Fruit fly (Drosophila melanogaster) whole organism, embryonic: ENCODE data around the gene CG6527.
A peak's percentile ranks its signal among the peaks of the same experiment; 100 is the strongest.

ENCODE experiments used
- CG12155 ChIP-seq: fragments of 200-800 bp; sonication (Bioruptor generic); optimal IDR thresholded peaks from 3 replicates; lab custom pipeline; 2016; ENCODE audit warnings: missing biosample characterization, missing genetic modification characterization
- CG3726 ChIP-seq: fragments of 200-800 bp; sonication (Bioruptor generic); IDR thresholded peaks from 3 replicates; pipeline ENCODE4, ENCODE4 v1.3.6; 2022; ENCODE audit warnings: missing biosample characterization, missing genetic modification characterization
- Side ChIP-seq: fragments of 200-800 bp; sonication (Bioruptor generic); optimal IDR thresholded peaks from 2 replicates; lab custom pipeline; 2016; ENCODE audit warnings: missing biosample characterization, missing genetic modification characterization
- gcm2 ChIP-seq: fragments of 200-800 bp; sonication (Bioruptor generic); optimal IDR thresholded peaks from 2 replicates; lab custom pipeline; 2016; ENCODE audit warnings: missing biosample characterization, missing genetic modification characterization
- trh ChIP-seq: fragments of 200-800 bp; sonication (Bioruptor generic); optimal IDR thresholded peaks from 2 replicates; lab custom pipeline; 2016; ENCODE audit warnings: missing biosample characterization, missing genetic modification characterization

dm6 chr3L:10554489-10554888 lies 4.4 kb downstream of the CG6527 start:
- TF ChIP-seq gcm2 (peak; percentile 32), CG12155 (GFP tag; lab: Kevin White, UChicago) (peak; percentile 71), trh (peak; percentile 22), CG3726 (GFP tag; lab: Robert Waterston, UW) (no peak), Side (GFP tag; lab: Kevin White, UChicago) (peak; percentile 84)
